Fruit fly (Drosophila melanogaster): ENCODE results near the gene narya.

Gene narya

DNA sequence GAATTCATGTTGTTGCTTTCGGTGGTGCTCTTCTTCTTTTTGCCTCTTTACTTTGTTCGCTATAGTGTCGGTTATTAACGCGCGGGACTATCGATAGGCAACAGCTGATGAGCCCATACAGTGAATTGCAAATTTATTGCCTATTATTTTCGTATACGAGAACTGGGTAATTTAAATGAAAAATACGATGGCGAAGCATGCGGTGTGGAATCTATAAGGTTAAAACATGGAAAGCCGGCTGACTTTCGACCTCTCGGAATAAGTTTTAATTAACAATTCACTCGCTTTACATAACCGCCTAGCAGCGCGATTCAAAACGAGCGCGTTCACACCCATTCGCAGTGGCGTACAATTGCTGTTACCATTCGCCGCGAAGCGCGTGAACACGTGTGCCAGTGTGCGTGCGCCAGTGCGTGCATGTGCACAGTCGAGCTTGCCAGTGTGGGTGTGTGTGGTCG lies 5.0 kb downstream of the narya start, which contains the start of the genes Naa15-16 and mRpS14:
TSS of gene Naa15-16 (plus strand) at position 116 of the 458 bp plus-strand sequence.
TSS of gene mRpS14 (minus strand) at position 370 of the 458 bp plus-strand sequence.
- TF ChIP-seq CG13204 (GFP tag; optimal IDR thresholded peaks at IDR 0.05) (no peak), CG15710 (tag; optimal IDR thresholded peaks at IDR 0.05) (no peak)

DNA sequence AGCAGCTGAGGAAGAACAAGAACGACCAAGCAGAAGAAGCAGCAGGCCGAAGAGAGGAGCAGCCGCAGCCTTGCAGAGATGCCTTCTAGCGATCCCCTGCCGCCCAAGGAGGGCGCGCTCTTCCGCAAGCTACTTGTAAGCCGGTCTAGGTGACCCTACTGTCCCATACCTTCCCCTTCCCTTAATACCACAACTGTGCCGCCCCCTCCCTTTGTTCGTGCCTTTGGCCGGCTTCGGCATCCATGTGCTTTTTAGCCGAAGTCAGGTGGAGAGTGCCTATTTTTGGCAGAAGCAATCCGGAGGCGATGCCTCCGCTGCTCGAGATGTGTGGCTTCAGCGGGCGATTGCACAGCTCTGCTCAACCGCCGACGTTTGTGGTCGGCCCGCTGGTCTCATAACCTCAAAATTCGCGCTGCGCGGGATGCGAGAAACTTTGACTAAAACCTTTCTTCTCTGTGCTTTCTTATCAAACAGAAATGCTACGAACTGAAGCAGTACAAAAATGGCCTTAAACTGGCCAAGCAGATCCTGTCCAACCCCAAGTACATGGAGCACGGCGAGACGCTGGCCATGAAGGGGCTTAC lies 5.8 kb downstream of the narya start:
- TF ChIP-seq fd96Ca (GFP tag; IDR thresholded peaks at IDR 0.05) (no peak), Pif1A (GFP tag; optimal IDR thresholded peaks at IDR 0.05) (no peak), Ets98B (GFP tag; IDR thresholded peaks at IDR 0.05) (no peak; the same call in 1 of the 2 replicates), D1 (tag; optimal IDR thresholded peaks at IDR 0.05) (no peak), CG10348 (GFP tag; IDR thresholded peaks at IDR 0.05) (no peak), CG13204 (GFP tag; optimal IDR thresholded peaks at IDR 0.05) (no peak), Pif1B (GFP tag; optimal IDR thresholded peaks at IDR 0.05) (no peak), CG15710 (tag; optimal IDR thresholded peaks at IDR 0.05) (no peak), CG14655 (GFP tag; optimal IDR thresholded peaks at IDR 0.05) (no peak), Snoo (tag; optimal IDR thresholded peaks at IDR 0.05) (no peak), CG8159 (tag; optimal IDR thresholded peaks at IDR 0.05) (no peak), CG4496 (GFP tag; IDR thresholded peaks at IDR 0.05) (no peak), CG34367 (tag; optimal IDR thresholded peaks at IDR 0.05) (no peak), gl (tag; optimal IDR thresholded peaks at IDR 0.05) (no peak), CG12605 (GFP tag; IDR thresholded peaks at IDR 0.05) (no peak), CG17806 (tag; optimal IDR thresholded peaks at IDR 0.05) (no peak), CG9948 (tag; optimal IDR thresholded peaks at IDR 0.05) (no peak)

DNA sequence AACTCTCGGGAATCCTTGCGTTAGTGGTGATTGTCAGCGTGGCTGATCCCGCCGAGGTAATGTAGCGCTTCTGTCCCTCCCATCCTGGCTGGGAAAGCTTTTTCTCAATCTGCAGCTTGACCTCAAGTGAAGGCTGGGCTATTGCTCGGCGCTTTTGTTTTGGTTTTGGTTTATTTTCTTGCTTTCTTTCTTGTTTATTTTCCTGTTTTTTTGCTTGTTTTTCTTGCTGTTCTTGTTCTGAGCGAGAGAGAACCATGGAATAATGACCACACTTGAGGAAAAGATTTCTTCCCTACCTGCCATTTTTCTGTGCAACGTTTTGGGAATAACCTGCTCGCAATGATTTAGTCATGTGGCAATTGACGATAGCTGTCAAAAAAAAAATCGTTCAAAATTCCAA lies 10.2 kb downstream of the narya start:
- TF ChIP-seq rn (GFP tag; IDR thresholded peaks at IDR 0.05): no peak
- peak; percentile 90 for TF ChIP-seq gl (tag; optimal IDR thresholded peaks at IDR 0.05)
- 0 out of 3 replicates have a peak, but pooled peaks have one; percentile 43 for TF ChIP-seq fd96Ca (GFP tag; IDR thresholded peaks at IDR 0.05)
- peak; percentile 22; the same call in 1 of the 2 replicates for TF ChIP-seq Ets98B (GFP tag; IDR thresholded peaks at IDR 0.05)
- TF ChIP-seq CG34367 (tag; optimal IDR thresholded peaks at IDR 0.05): peak; percentile 73
- no peak for TF ChIP-seq D1 (tag; optimal IDR thresholded peaks at IDR 0.05)
- TF ChIP-seq CG14655 (GFP tag; optimal IDR thresholded peaks at IDR 0.05): no peak
- TF ChIP-seq EcR (GFP tag; optimal IDR thresholded peaks at IDR 0.05): peak; percentile 29
- no peak for TF ChIP-seq Snoo (tag; optimal IDR thresholded peaks at IDR 0.05)
- 0 out of 2 replicates have a peak, but pooled peaks have one; percentile 14 for TF ChIP-seq CG32121 (GFP tag; IDR thresholded peaks at IDR 0.05)
- peak; percentile 76 for TF ChIP-seq CG15710 (tag; optimal IDR thresholded peaks at IDR 0.05)
- peak; percentile 59 for TF ChIP-seq CG17806 (tag; optimal IDR thresholded peaks at IDR 0.05)
- TF ChIP-seq CG12605 (GFP tag; IDR thresholded peaks at IDR 0.05): peak; percentile 80
- peak; percentile 47 for TF ChIP-seq CG9948 (tag; optimal IDR thresholded peaks at IDR 0.05)
- no peak for TF ChIP-seq Pif1B (GFP tag; optimal IDR thresholded peaks at IDR 0.05)
- no peak for TF ChIP-seq CG10348 (GFP tag; IDR thresholded peaks at IDR 0.05)
- no peak for TF ChIP-seq CG13204 (GFP tag; optimal IDR thresholded peaks at IDR 0.05)
- peak; percentile 65; the same call in 2 of the 3 replicates for TF ChIP-seq CG4496 (GFP tag; IDR thresholded peaks at IDR 0.05)
- no peak for TF ChIP-seq Pif1A (GFP tag; optimal IDR thresholded peaks at IDR 0.05)
- TF ChIP-seq CG8301 (tag; optimal IDR thresholded peaks at IDR 0.05): no peak
- peak; percentile 71 for TF ChIP-seq CG8159 (tag; optimal IDR thresholded peaks at IDR 0.05)

DNA sequence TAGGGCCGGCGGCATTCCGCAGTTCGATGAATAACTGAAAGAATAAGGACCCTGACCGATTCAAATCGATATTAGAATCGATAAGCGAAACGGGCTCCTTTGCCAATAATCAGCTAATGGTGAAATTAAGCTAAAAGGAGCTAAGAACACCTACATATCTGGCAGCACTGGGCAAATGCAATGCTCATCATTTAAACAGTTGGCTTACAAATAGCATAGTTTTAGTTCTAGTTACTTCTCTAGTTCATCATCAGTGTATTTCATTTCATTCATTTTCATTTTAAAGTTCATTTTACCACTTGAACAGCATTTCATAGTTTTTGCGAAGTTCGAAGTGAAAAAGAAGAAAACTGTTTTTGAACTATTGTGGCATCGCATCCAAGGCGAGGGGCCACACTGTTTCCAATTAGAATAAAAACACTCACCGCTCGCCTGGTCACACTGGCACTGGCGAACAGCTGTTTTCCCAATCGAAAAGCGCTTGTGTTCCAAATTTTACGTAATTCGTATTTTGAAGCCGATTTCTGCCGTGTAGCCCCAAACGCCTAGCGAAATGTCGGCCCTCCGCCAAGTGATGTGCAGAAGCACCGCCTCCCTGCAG lies 17.2 kb downstream of the narya start, which contains the start of the genes pcm and ND-18:
TSS of gene pcm (minus strand) at position 28 of the 601 bp plus-strand sequence.
TSS of gene ND-18 (plus strand) at position 438 of the 601 bp plus-strand sequence.
- no peak for TF ChIP-seq Snoo (tag; optimal IDR thresholded peaks at IDR 0.05)
- no peak for TF ChIP-seq CG34367 (tag; optimal IDR thresholded peaks at IDR 0.05)
- TF ChIP-seq CG14655 (GFP tag; optimal IDR thresholded peaks at IDR 0.05): no peak
- no peak for TF ChIP-seq fd96Ca (GFP tag; IDR thresholded peaks at IDR 0.05)
- no peak for TF ChIP-seq CG17806 (tag; optimal IDR thresholded peaks at IDR 0.05)
- TF ChIP-seq CG10348 (GFP tag; IDR thresholded peaks at IDR 0.05): no peak
- TF ChIP-seq Ets98B (GFP tag; IDR thresholded peaks at IDR 0.05): no peak
- no peak for TF ChIP-seq CG8159 (tag; optimal IDR thresholded peaks at IDR 0.05)
- no peak for TF ChIP-seq D1 (tag; optimal IDR thresholded peaks at IDR 0.05)
- no peak for TF ChIP-seq Pif1B (GFP tag; optimal IDR thresholded peaks at IDR 0.05)
- TF ChIP-seq CG13204 (GFP tag; optimal IDR thresholded peaks at IDR 0.05): no peak
- no peak for TF ChIP-seq CG12605 (GFP tag; IDR thresholded peaks at IDR 0.05)
- no peak for TF ChIP-seq rn (GFP tag; IDR thresholded peaks at IDR 0.05)

DNA sequence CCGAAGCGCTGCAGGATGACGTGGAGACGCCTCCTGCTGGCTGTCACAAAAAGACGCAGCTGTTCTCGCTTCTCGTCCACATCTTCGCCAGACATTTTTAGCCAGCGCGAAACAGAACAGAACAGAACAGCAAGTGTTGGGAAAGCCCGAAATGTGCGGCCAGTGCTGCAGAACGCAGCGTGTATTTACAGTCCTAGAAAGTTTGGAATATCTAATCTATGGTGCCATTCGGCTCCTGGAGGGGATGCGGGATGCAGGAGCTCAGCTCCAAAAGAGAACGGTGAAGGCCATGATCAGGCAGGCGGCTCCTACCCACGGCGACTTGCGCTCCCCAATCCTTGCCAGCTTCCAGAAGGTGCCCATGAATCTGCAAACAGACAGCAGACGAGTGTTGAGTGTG lies 19.4 kb downstream of the narya start, which contains the start of gene CG12204:
TSS of gene CG12204 (minus strand) at position 117 of the 400 bp plus-strand sequence.
- TF ChIP-seq CG4496 (GFP tag; IDR thresholded peaks at IDR 0.05) (0 out of 3 replicates have a peak, but pooled peaks have one; percentile 14), rn (GFP tag; IDR thresholded peaks at IDR 0.05) (no peak)
